Fruit fly (Drosophila melanogaster): ENCODE results near the gene CG6592.

Gene CG6592

dm6 chr3L:6085157-6085556, 25.7 kb downstream of the CG6592 start (continued):
- TF ChIP-seq Doc3 (GFP tag; IDR thresholded peaks at IDR 0.05; ENCODE audit: partially characterized antibody) = no peak
- TF ChIP-seq CG6689 (GFP tag; IDR thresholded peaks at IDR 0.05) = no peak
- no peak for TF ChIP-seq tx (GFP tag; optimal IDR thresholded peaks at IDR 0.05)
- TF ChIP-seq CG11504 (tag; optimal IDR thresholded peaks at IDR 0.05) = peak; percentile 60
- no peak for TF ChIP-seq CG8944 (GFP tag; optimal IDR thresholded peaks at IDR 0.05)
- no peak for TF ChIP-seq CG16815 (GFP tag; optimal IDR thresholded peaks at IDR 0.05)
- TF ChIP-seq Eip74EF (GFP tag; optimal IDR thresholded peaks at IDR 0.05) = no peak
- TF ChIP-seq Dp (GFP tag; optimal IDR thresholded peaks at IDR 0.05) = no peak
- TF ChIP-seq Kr (GFP tag; optimal IDR thresholded peaks at IDR 0.05) = no peak
- no peak for TF ChIP-seq Side (GFP tag; optimal IDR thresholded peaks at IDR 0.05)
- TF ChIP-seq CG31365 (tag; optimal IDR thresholded peaks at IDR 0.05) = no peak
- no peak for TF ChIP-seq Doc2 (GFP tag; IDR thresholded peaks at IDR 0.05)
- no peak for TF ChIP-seq CG34224 (GFP tag; IDR thresholded peaks at IDR 0.05; ENCODE audit: partially characterized antibody)
- no peak for TF ChIP-seq Dip3 (GFP tag; optimal IDR thresholded peaks at IDR 0.05)
- no peak for TF ChIP-seq hkb (optimal IDR thresholded peaks at IDR 0.05)
- no peak for TF ChIP-seq hkb (GFP tag; IDR thresholded peaks at IDR 0.05)
- TF ChIP-seq CG4360 (GFP tag; IDR thresholded peaks at IDR 0.05) = peak; percentile 30; the same call in 1 of the 2 replicates
- no peak for TF ChIP-seq Mad (GFP tag; optimal IDR thresholded peaks at IDR 0.05)
- TF ChIP-seq CG14441 (GFP tag; IDR thresholded peaks at IDR 0.05) = no peak
- no peak for TF ChIP-seq CG10654 (GFP tag; optimal IDR thresholded peaks at IDR 0.05)
- no peak for TF ChIP-seq ewg (GFP tag; optimal IDR thresholded peaks at IDR 0.05)
- no peak for TF ChIP-seq CG1647 (GFP tag; optimal IDR thresholded peaks at IDR 0.05)
- peak; percentile 39 for TF ChIP-seq CG15269 (tag; optimal IDR thresholded peaks at IDR 0.05)
- TF ChIP-seq ranshi (GFP tag; IDR thresholded peaks at IDR 0.05) = no peak
- TF ChIP-seq CG17186 (GFP tag; optimal IDR thresholded peaks at IDR 0.05) = no peak
- TF ChIP-seq CG30403 (GFP tag; optimal IDR thresholded peaks at IDR 0.05) = peak; percentile 15
- TF ChIP-seq ap (GFP tag; IDR thresholded peaks at IDR 0.05) = no peak
- TF ChIP-seq zen (tag; optimal IDR thresholded peaks at IDR 0.05) = no peak
- no peak for TF ChIP-seq HmgZ (tag; optimal IDR thresholded peaks at IDR 0.05)
- no peak for TF ChIP-seq CG16863 (GFP tag; optimal IDR thresholded peaks at IDR 0.05)
- TF ChIP-seq tgo (GFP tag; IDR thresholded peaks at IDR 0.05) = no peak
- TF ChIP-seq maf-S (GFP tag; optimal IDR thresholded peaks at IDR 0.05) = no peak
- no peak for TF ChIP-seq H2.0 (GFP tag; IDR thresholded peaks at IDR 0.05)
- TF ChIP-seq CG13624 (GFP tag; optimal IDR thresholded peaks at IDR 0.05) = no peak
- no peak for TF ChIP-seq gcm2 (GFP tag; optimal IDR thresholded peaks at IDR 0.05)
- no peak for TF ChIP-seq CG3407 (GFP tag; optimal IDR thresholded peaks at IDR 0.05)
- peak; percentile 40 for TF ChIP-seq CG12391 (tag; optimal IDR thresholded peaks at IDR 0.05)
- TF ChIP-seq CG8281 (tag; optimal IDR thresholded peaks at IDR 0.05) = no peak
- no peak for TF ChIP-seq Ravus (GFP tag; IDR thresholded peaks at IDR 0.05)
- no peak for TF ChIP-seq NC2β (GFP tag; optimal IDR thresholded peaks at IDR 0.05)
- TF ChIP-seq Hand (GFP tag; optimal IDR thresholded peaks at IDR 0.05) = no peak
- no peak for TF ChIP-seq salm (tag; optimal IDR thresholded peaks at IDR 0.05)
- peak; percentile 4 for TF ChIP-seq tio (GFP tag; optimal IDR thresholded peaks at IDR 0.05)
- no peak for TF ChIP-seq ase (GFP tag; IDR thresholded peaks at IDR 0.05)
- TF ChIP-seq CG10321 (GFP tag; IDR thresholded peaks at IDR 0.05) = no peak
- TF ChIP-seq CG31388 (GFP tag; optimal IDR thresholded peaks at IDR 0.05) = no peak
- TF ChIP-seq pita (GFP tag; optimal IDR thresholded peaks at IDR 0.05) = no peak
- TF ChIP-seq CG7963 (GFP tag; IDR thresholded peaks at IDR 0.05; ENCODE audit: partially characterized antibody) = no peak
- TF ChIP-seq Atf3 (GFP tag; optimal IDR thresholded peaks at IDR 0.05) = no peak
- TF ChIP-seq CG10147 (GFP tag; optimal IDR thresholded peaks at IDR 0.05) = no peak
- no peak for TF ChIP-seq CG7928 (GFP tag; optimal IDR thresholded peaks at IDR 0.05)
- no peak for TF ChIP-seq sc (optimal IDR thresholded peaks at IDR 0.05)
- TF ChIP-seq sc (GFP tag; optimal IDR thresholded peaks at IDR 0.05) = no peak

Data from whole organism, embryonic.